Worm (Caenorhabditis elegans) whole organism, young adult: Measurements from ENCODE around the gene pqn-10.

Source experiments
- K12H6.12 ChIP-seq: fragments of 200-800 bp; sonication (Bioruptor generic); optimal IDR thresholded peaks from 2 replicates; lab custom pipeline; 2018; ENCODE audit warnings: mild to moderate bottlenecking, missing genetic modification characterization, missing compliant biosample characterization
- Y53G8AR.9 ChIP-seq: fragments of 200-800 bp; sonication (Bioruptor generic); conservative IDR thresholded peaks from 2 replicates; pipeline ENCODE4 v1.3.6; 2022; ENCODE audit warnings: missing genetic modification reagents, missing genetic modification characterization, missing compliant biosample characterization
- Y79H2A.3 ChIP-seq: fragments of 200-800 bp; sonication (Bioruptor generic); conservative IDR thresholded peaks from 2 replicates; pipeline ENCODE4 v1.3.6; 2022; ENCODE audit warnings: missing genetic modification reagents, missing genetic modification characterization, missing compliant biosample characterization
- ama-1 ChIP-seq, 3 experiments: fragments of 150-350 bp in 1 of 3; sonication (generic microtip) in 2 of 3; optimal IDR thresholded peaks; 2 replicates each; lab custom pipeline; 2014 to 2018; ENCODE audit warnings: missing biosample characterization in 2 of 3, missing genetic modification characterization in 2 of 3, missing genetic modification reagents in 2 of 3
- athp-1 ChIP-seq: sonication (generic microtip); optimal IDR thresholded peaks from 2 replicates; lab custom pipeline; 2017; ENCODE audit warnings: mild to moderate bottlenecking, missing genetic modification characterization, missing compliant biosample characterization
- bed-2 ChIP-seq: fragments of 200-800 bp; sonication (Bioruptor generic); IDR thresholded peaks from 2 replicates; pipeline ENCODE4 v1.3.6; 2022; ENCODE audit warnings: missing genetic modification reagents, missing genetic modification characterization, missing compliant biosample characterization
- cebp-2 ChIP-seq: fragments of 200-800 bp; sonication (Bioruptor generic); IDR thresholded peaks from 2 replicates; pipeline ENCODE4 v1.3.6; 2022; ENCODE audit warnings: missing genetic modification characterization, missing compliant biosample characterization
- chd-7 ChIP-seq: sonication (generic microtip); optimal IDR thresholded peaks from 2 replicates; lab custom pipeline; 2016; ENCODE audit warnings: mild to moderate bottlenecking, missing genetic modification characterization, moderate library complexity, missing compliant biosample characterization
- dpff-1 ChIP-seq: sonication (generic microtip); optimal IDR thresholded peaks from 2 replicates; lab custom pipeline; 2017; ENCODE audit warnings: mild to moderate bottlenecking, missing genetic modification characterization, missing compliant biosample characterization
- hmg-1.2 ChIP-seq: fragments of 200-800 bp; sonication (Bioruptor generic); IDR thresholded peaks from 2 replicates; pipeline ENCODE4 v1.3.6; 2022; ENCODE audit warnings: missing genetic modification reagents, missing genetic modification characterization, missing compliant biosample characterization
- hmg-20 ChIP-seq: fragments of 200-800 bp; sonication (Bioruptor generic); IDR thresholded peaks from 2 replicates; pipeline ENCODE4 v1.3.6; 2022; ENCODE audit warnings: missing genetic modification reagents, missing genetic modification characterization, missing compliant biosample characterization
- let-526 ChIP-seq: fragments of 200-800 bp; sonication (Bioruptor generic); IDR thresholded peaks from 2 replicates; pipeline ENCODE4 v1.3.6; 2022; ENCODE audit warnings: missing genetic modification reagents, missing genetic modification characterization, missing compliant biosample characterization
- lsl-1 ChIP-seq: fragments of 200-800 bp; sonication (Bioruptor generic); optimal IDR thresholded peaks from 2 replicates; lab custom pipeline; 2018; ENCODE audit warnings: mild to moderate bottlenecking, missing genetic modification characterization, moderate library complexity, missing compliant biosample characterization
- madf-10 ChIP-seq: sonication (generic microtip); optimal IDR thresholded peaks from 2 replicates; lab custom pipeline; 2016; ENCODE audit warnings: mild to moderate bottlenecking, missing genetic modification characterization, missing compliant biosample characterization
- madf-6 ChIP-seq: fragments of 200-800 bp; sonication (Bioruptor generic); IDR thresholded peaks from 2 replicates; pipeline ENCODE4 v1.3.6; 2022; ENCODE audit warnings: missing genetic modification reagents, missing genetic modification characterization, missing compliant biosample characterization
- mcd-1 ChIP-seq: fragments of 200-800 bp; sonication (Bioruptor generic); IDR thresholded peaks from 2 replicates; pipeline ENCODE4 v1.3.6; 2022; ENCODE audit warnings: missing genetic modification reagents, missing genetic modification characterization, missing compliant biosample characterization
- nhr-120 ChIP-seq: fragments of 200-800 bp; sonication (Bioruptor generic); IDR thresholded peaks from 2 replicates; pipeline ENCODE4 v1.3.6; 2022; ENCODE audit warnings: missing genetic modification characterization, missing compliant biosample characterization
- nhr-179 ChIP-seq: sonication (generic microtip); optimal IDR thresholded peaks from 2 replicates; lab custom pipeline; 2016; ENCODE audit warnings: mild to moderate bottlenecking, missing genetic modification characterization, missing compliant biosample characterization
- rec-8 ChIP-seq, 2 experiments: sonication (generic microtip); optimal IDR thresholded peaks; 2 replicates each; lab custom pipeline; 2016; ENCODE audit warnings: mild to moderate bottlenecking in 2 of 2, missing genetic modification characterization in 2 of 2, missing genetic modification reagents in 2 of 2, missing genotype in 2 of 2, missing biosample characterization in 1 of 2, missing compliant biosample characterization in 1 of 2, moderate library complexity in 1 of 2
- snpc-1.3 ChIP-seq: sonication (generic microtip); optimal IDR thresholded peaks from 2 replicates; lab custom pipeline; 2017; ENCODE audit warnings: missing genetic modification characterization, mild to moderate bottlenecking, missing compliant biosample characterization, antibody characterized with exemption, moderate library complexity, missing genotype, missing genetic modification reagents; ENCODE audit not compliant: insufficient read depth
- tbx-9 ChIP-seq: sonication (generic microtip); optimal IDR thresholded peaks from 2 replicates; lab custom pipeline; 2016; ENCODE audit warnings: borderline replicate concordance, missing genetic modification characterization, inconsistent platforms, missing compliant biosample characterization
- zim-3 ChIP-seq: sonication (generic microtip); optimal IDR thresholded peaks from 2 replicates; lab custom pipeline; 2017; ENCODE audit warnings: mild to moderate bottlenecking, missing genetic modification characterization, moderate library complexity, missing compliant biosample characterization
- ztf-28 ChIP-seq: fragments of 200-800 bp; sonication (Bioruptor generic); IDR thresholded peaks from 2 replicates; pipeline ENCODE4 v1.3.6; 2022; ENCODE audit warnings: missing genetic modification reagents, missing genetic modification characterization, missing compliant biosample characterization

pqn-10 gene

ce11 chrIII:6577159-6577558 lies 49.2 kb downstream of the pqn-10 start:
- TF ChIP-seq madf-10 (no peak), nhr-120 (GFP tag; lab: Robert Waterston, UW) (no peak), zim-3 (tag; lab: Kevin White, UChicago) (no peak), K12H6.12 (no peak), Y53G8AR.9 (GFP tag; lab: Robert Waterston, UW) (no peak)

- no peak for TF ChIP-seq madf-10
- no peak for TF ChIP-seq dpff-1 (tag; lab: Kevin White, UChicago)
- no peak for TF ChIP-seq let-526 (GFP tag; lab: Robert Waterston, UW)
- no peak for TF ChIP-seq madf-6
- no peak for TF ChIP-seq rec-8 (tag; optimal IDR thresholded peaks at IDR 0.05; lab: Kevin White, UChicago)
- TF ChIP-seq Y79H2A.3 (GFP tag; lab: Robert Waterston, UW): no peak
- TF ChIP-seq hmg-1.2 (GFP tag; lab: Robert Waterston, UW): no peak
- no peak for TF ChIP-seq lsl-1 (GFP tag; lab: Kevin White, UChicago)
- no peak for TF ChIP-seq nhr-179
- TF ChIP-seq athp-1 (tag; lab: Kevin White, UChicago): no peak
- no peak for TF ChIP-seq snpc-1.3
- no peak for TF ChIP-seq chd-7 (tag; lab: Kevin White, UChicago)
- TF ChIP-seq bed-2: no peak
- no peak for TF ChIP-seq hmg-20 (GFP tag; lab: Robert Waterston, UW)
- TF ChIP-seq Y53G8AR.9 (GFP tag; lab: Robert Waterston, UW): no peak
- no peak for TF ChIP-seq mcd-1
Measured at ce11 chrIII:6578505-6578904, 50.5 kb downstream of the pqn-10 start, which contains the start of gene F27B3.6. TSS of gene F27B3.6 (minus strand) at chrIII:6578605.

DNA sequence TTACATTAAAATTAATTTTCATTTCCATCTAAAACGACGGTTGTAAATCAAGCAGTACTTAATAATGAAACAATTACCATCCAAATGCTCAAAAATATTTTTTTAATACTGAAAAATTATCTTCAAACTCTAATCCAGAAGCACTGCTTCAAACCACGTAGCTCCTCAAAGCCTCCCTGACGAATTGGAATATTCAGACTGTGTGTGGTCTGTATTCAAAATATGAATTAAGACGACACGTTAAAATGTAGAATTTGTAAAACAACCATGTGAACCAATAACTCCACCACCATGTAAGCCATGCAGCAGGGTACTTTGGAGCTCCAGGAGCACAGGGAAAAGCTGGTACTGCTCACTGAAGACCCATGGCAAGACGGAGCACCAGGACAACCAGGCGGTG lies 51.4 kb downstream of the pqn-10 start, which contains the start of gene F27B3.8:
TSS of gene F27B3.8 (plus strand) at position 301 of the 400 bp plus-strand sequence.
- TF ChIP-seq tbx-9 (tag; lab: Kevin White, UChicago) (no peak), ztf-28 (no peak), cebp-2 (no peak), ama-1 (optimal IDR thresholded peaks at IDR 0.05; lab: Kevin White, UChicago) (no peak), ama-1 (GFP tag; optimal IDR thresholded peaks at IDR 0.05; lab: Kevin White, UChicago) (no peak), nhr-120 (GFP tag; lab: Robert Waterston, UW) (no peak), bed-2 (no peak)
- TF ChIP-seq, all 124 proteins: peak for 0
